Worm (Caenorhabditis elegans) whole organism, young adult: ENCODE measurements around the gene hex-5.
A peak's percentile ranks its signal among the peaks of the same experiment; 100 is the strongest.

Source experiments
- B0035.1 ChIP-seq: sonication (generic microtip); optimal IDR thresholded peaks from 2 replicates; lab custom pipeline; 2016; ENCODE audit warnings: missing genetic modification characterization, mild to moderate bottlenecking, missing compliant biosample characterization, missing genotype, missing genetic modification reagents
- C06A6.2 ChIP-seq: fragments of 200-800 bp; sonication (Bioruptor generic); conservative IDR thresholded peaks from 2 replicates; pipeline ENCODE4 v1.3.6; 2022; ENCODE audit warnings: missing genetic modification characterization, missing compliant biosample characterization
- D2030.7 ChIP-seq: fragments of 200-800 bp; sonication (Bioruptor generic); IDR thresholded peaks from 2 replicates; pipeline ENCODE4 v1.3.6; 2022; ENCODE audit warnings: missing genetic modification reagents, missing genetic modification characterization, missing compliant biosample characterization
- F52B5.7 ChIP-seq: sonication (generic microtip); optimal IDR thresholded peaks from 2 replicates; lab custom pipeline; 2016; ENCODE audit warnings: mild to moderate bottlenecking, missing genetic modification characterization, missing compliant biosample characterization
- K12H6.12 ChIP-seq: fragments of 200-800 bp; sonication (Bioruptor generic); optimal IDR thresholded peaks from 2 replicates; lab custom pipeline; 2018; ENCODE audit warnings: mild to moderate bottlenecking, missing genetic modification characterization, missing compliant biosample characterization
- T26A5.8 ChIP-seq: sonication (generic microtip); optimal IDR thresholded peaks from 2 replicates; lab custom pipeline; 2016; ENCODE audit warnings: missing genetic modification characterization, missing compliant biosample characterization
- Y53F4B.3 ChIP-seq: fragments of 200-800 bp; sonication (Bioruptor generic); IDR thresholded peaks from 2 replicates; pipeline ENCODE4 v1.3.6; 2022; ENCODE audit warnings: missing genetic modification reagents, missing genetic modification characterization, missing compliant biosample characterization
- atf-7 ChIP-seq: sonication (generic microtip); optimal IDR thresholded peaks from 2 replicates; lab custom pipeline; 2017; ENCODE audit warnings: mild to moderate bottlenecking, missing genetic modification characterization, missing compliant biosample characterization
- athp-1 ChIP-seq: sonication (generic microtip); optimal IDR thresholded peaks from 2 replicates; lab custom pipeline; 2017; ENCODE audit warnings: mild to moderate bottlenecking, missing genetic modification characterization, missing compliant biosample characterization
- attf-5 ChIP-seq: fragments of 200-800 bp; sonication (Bioruptor generic); optimal IDR thresholded peaks from 2 replicates; lab custom pipeline; 2018; ENCODE audit warnings: mild to moderate bottlenecking, missing genetic modification characterization, missing compliant biosample characterization
- bed-2 ChIP-seq: fragments of 200-800 bp; sonication (Bioruptor generic); IDR thresholded peaks from 2 replicates; pipeline ENCODE4 v1.3.6; 2022; ENCODE audit warnings: missing genetic modification reagents, missing genetic modification characterization, missing compliant biosample characterization
- ccch-3 ChIP-seq: fragments of 200-800 bp; sonication (Bioruptor generic); optimal IDR thresholded peaks from 2 replicates; lab custom pipeline; 2018; ENCODE audit warnings: mild to moderate bottlenecking, missing genetic modification characterization, missing compliant biosample characterization
- ceh-27 ChIP-seq: fragments of 200-800 bp; sonication (Bioruptor generic); optimal IDR thresholded peaks from 2 replicates; lab custom pipeline; 2018; ENCODE audit warnings: mild to moderate bottlenecking, missing genetic modification characterization, moderate library complexity, missing compliant biosample characterization
- ceh-58 ChIP-seq: fragments of 200-800 bp; sonication (Bioruptor generic); IDR thresholded peaks from 2 replicates; pipeline ENCODE4 v1.3.6; 2022; ENCODE audit warnings: missing genetic modification characterization, missing compliant biosample characterization
- dox-1 ChIP-seq: fragments of 200-800 bp; sonication (Bioruptor generic); IDR thresholded peaks from 2 replicates; pipeline ENCODE4 v1.3.6; 2022; ENCODE audit warnings: missing genetic modification reagents, missing genetic modification characterization, missing compliant biosample characterization
- egrh-3 ChIP-seq: fragments of 200-800 bp; sonication (Bioruptor generic); IDR thresholded peaks from 2 replicates; pipeline ENCODE4 v1.3.6; 2022; ENCODE audit warnings: missing genetic modification reagents, missing genetic modification characterization, missing compliant biosample characterization
- hlh-12 ChIP-seq: sonication (generic microtip); optimal IDR thresholded peaks from 2 replicates; lab custom pipeline; 2016; ENCODE audit warnings: missing genetic modification characterization, missing compliant biosample characterization
- lin-26 ChIP-seq: fragments of 200-800 bp; sonication (Bioruptor generic); IDR thresholded peaks from 2 replicates; pipeline ENCODE4 v1.3.6; 2022; ENCODE audit warnings: missing genetic modification reagents, missing genetic modification characterization, missing compliant biosample characterization
- lin-35 ChIP-seq, 3 experiments: fragments of 150-350 bp in 2 of 3; sonication (generic microtip) in 1 of 3; optimal IDR thresholded peaks; 2 replicates each; lab custom pipeline; 2014 to 2018; ENCODE audit warnings: missing biosample characterization in 3 of 3, missing genetic modification characterization in 3 of 3, missing genetic modification reagents in 3 of 3
- lin-40 ChIP-seq: sonication (generic microtip); optimal IDR thresholded peaks from 2 replicates; lab custom pipeline; 2016; ENCODE audit warnings: missing genetic modification characterization, mild to moderate bottlenecking, missing compliant biosample characterization, missing genotype, missing genetic modification reagents
- lir-1 ChIP-seq: fragments of 200-800 bp; sonication (Bioruptor generic); conservative IDR thresholded peaks from 2 replicates; pipeline ENCODE4 v1.3.6; 2022; ENCODE audit warnings: missing genetic modification reagents, missing genetic modification characterization, missing compliant biosample characterization
- lsl-1 ChIP-seq: fragments of 200-800 bp; sonication (Bioruptor generic); optimal IDR thresholded peaks from 2 replicates; lab custom pipeline; 2018; ENCODE audit warnings: mild to moderate bottlenecking, missing genetic modification characterization, moderate library complexity, missing compliant biosample characterization
- lsy-27 ChIP-seq: sonication (generic microtip); optimal IDR thresholded peaks from 2 replicates; lab custom pipeline; 2017; ENCODE audit warnings: missing genetic modification characterization, mild to moderate bottlenecking, missing compliant biosample characterization, antibody characterized with exemption, missing genotype, borderline replicate concordance; ENCODE audit not compliant: insufficient read depth
- madf-10 ChIP-seq: sonication (generic microtip); optimal IDR thresholded peaks from 2 replicates; lab custom pipeline; 2016; ENCODE audit warnings: mild to moderate bottlenecking, missing genetic modification characterization, missing compliant biosample characterization
- madf-3 ChIP-seq: fragments of 200-800 bp; sonication (Bioruptor generic); IDR thresholded peaks from 2 replicates; pipeline ENCODE4 v1.3.6; 2022; ENCODE audit warnings: missing genetic modification reagents, missing genetic modification characterization, missing compliant biosample characterization
- mel-28 ChIP-seq: sonication (generic microtip); optimal IDR thresholded peaks from 2 replicates; lab custom pipeline; 2016; ENCODE audit warnings: borderline replicate concordance, mild to moderate bottlenecking, missing genetic modification characterization, missing compliant biosample characterization
- nfyb-1 ChIP-seq: fragments of 200-800 bp; sonication (Bioruptor generic); IDR thresholded peaks from 2 replicates; pipeline ENCODE4 v1.3.6; 2022; ENCODE audit warnings: missing genetic modification reagents, missing genetic modification characterization, missing compliant biosample characterization
- nhr-179 ChIP-seq: sonication (generic microtip); optimal IDR thresholded peaks from 2 replicates; lab custom pipeline; 2016; ENCODE audit warnings: mild to moderate bottlenecking, missing genetic modification characterization, missing compliant biosample characterization
- nhr-80 ChIP-seq: sonication (generic microtip); optimal IDR thresholded peaks from 2 replicates; lab custom pipeline; 2016; ENCODE audit warnings: missing genetic modification characterization, missing compliant biosample characterization
- pbrm-1 ChIP-seq: fragments of 200-800 bp; sonication (Bioruptor generic); IDR thresholded peaks from 2 replicates; pipeline ENCODE4 v1.3.6; 2022; ENCODE audit warnings: missing genetic modification reagents, missing genetic modification characterization, missing compliant biosample characterization
- rcor-1 ChIP-seq: fragments of 200-800 bp; sonication (Bioruptor generic); IDR thresholded peaks from 2 replicates; pipeline ENCODE4 v1.3.6; 2022; ENCODE audit warnings: missing genetic modification reagents, missing genetic modification characterization, missing compliant biosample characterization
- snpc-1.3 ChIP-seq: sonication (generic microtip); optimal IDR thresholded peaks from 2 replicates; lab custom pipeline; 2017; ENCODE audit warnings: missing genetic modification characterization, mild to moderate bottlenecking, missing compliant biosample characterization, antibody characterized with exemption, moderate library complexity, missing genotype, missing genetic modification reagents; ENCODE audit not compliant: insufficient read depth
- snpc-4 ChIP-seq, 5 experiments: fragments of 150-350 bp in 1 of 5; sonication (generic microtip) in 4 of 5; optimal IDR thresholded peaks; 2 replicates each; lab custom pipeline; 2014 to 2018; ENCODE audit warnings: missing genetic modification characterization in 5 of 5, missing biosample characterization in 3 of 5, antibody characterized with exemption in 2 of 5, mild to moderate bottlenecking in 2 of 5, missing compliant biosample characterization in 2 of 5, missing genotype in 2 of 5, moderate library complexity in 2 of 5, missing genetic modification reagents in 1 of 5
- sptf-2 ChIP-seq: fragments of 200-800 bp; sonication (Bioruptor generic); optimal IDR thresholded peaks from 2 replicates; lab custom pipeline; 2018; ENCODE audit warnings: mild to moderate bottlenecking, missing genetic modification characterization, missing compliant biosample characterization
- unc-130 ChIP-seq: sonication (generic microtip); optimal IDR thresholded peaks from 2 replicates; lab custom pipeline; 2016; ENCODE audit warnings: missing genetic modification reagents, missing genetic modification characterization, missing compliant biosample characterization
- xnd-1 ChIP-seq: sonication (generic microtip); optimal IDR thresholded peaks from 2 replicates; lab custom pipeline; 2016; ENCODE audit warnings: missing genotype, missing genetic modification reagents, missing genetic modification characterization, missing compliant biosample characterization
- zfh-2 ChIP-seq: fragments of 200-800 bp; sonication (Bioruptor generic); conservative IDR thresholded peaks from 2 replicates; pipeline ENCODE4 v1.3.6; 2022; ENCODE audit warnings: missing genetic modification reagents, missing genetic modification characterization, missing compliant biosample characterization
- ztf-22 ChIP-seq: fragments of 200-800 bp; sonication (Bioruptor generic); optimal IDR thresholded peaks from 2 replicates; lab custom pipeline; 2018; ENCODE audit warnings: mild to moderate bottlenecking, missing genetic modification characterization, moderate library complexity, missing compliant biosample characterization
- ztf-26 ChIP-seq: sonication (generic microtip); optimal IDR thresholded peaks from 2 replicates; lab custom pipeline; 2017; ENCODE audit warnings: missing genetic modification characterization, missing compliant biosample characterization

The hex-5 gene

DNA sequence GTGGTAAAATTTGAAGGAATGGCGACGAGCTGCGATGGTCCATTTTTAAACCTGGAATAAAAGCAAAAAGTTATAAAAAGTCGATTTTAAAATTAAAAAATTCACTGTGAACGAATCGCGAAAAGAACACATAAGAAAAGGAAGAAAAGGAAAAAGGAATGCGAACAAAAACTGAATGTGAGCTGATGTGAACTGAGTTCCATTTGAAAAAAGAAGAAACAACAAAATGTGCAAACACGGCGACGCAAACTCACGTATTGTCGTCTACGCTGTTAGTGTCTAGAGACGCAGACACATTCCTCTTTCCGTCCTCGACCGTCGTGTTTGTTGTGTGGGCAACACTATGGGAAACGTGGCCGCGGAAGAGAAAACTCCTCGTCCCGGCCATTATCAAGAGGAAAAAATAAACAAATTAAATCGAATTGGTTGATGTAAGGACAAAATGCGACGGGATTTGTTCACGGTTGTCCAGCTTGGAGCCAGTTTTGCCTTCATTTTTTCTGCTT, 51.3 kb downstream of the hex-5 start, which contains the start of the genes C27C12.1 and C27C12.4 (continued):
- peak; percentile 80 for TF ChIP-seq ceh-27 (GFP tag; lab: Kevin White, UChicago)
- TF ChIP-seq egrh-3 (GFP tag; lab: Robert Waterston, UW): no peak
- TF ChIP-seq C06A6.2 (GFP tag; lab: Robert Waterston, UW): peak; percentile 35; the same call in 1 of the 2 replicates
- TF ChIP-seq snpc-1.3: peak; percentile 0
- TF ChIP-seq nfyb-1 (GFP tag; lab: Robert Waterston, UW): peak; percentile 57; the same call in 1 of the 2 replicates
- peak; percentile 67; the same call in 1 of the 2 replicates for TF ChIP-seq pbrm-1
- TF ChIP-seq bed-2 (GFP tag; lab: Robert Waterston, UW): 0 out of 2 replicates have a peak, but pooled peaks have one; percentile 21
- peak; percentile 17; the same call in 1 of the 2 replicates for TF ChIP-seq rcor-1 (GFP tag; lab: Robert Waterston, UW)
- TF ChIP-seq attf-5 (GFP tag; lab: Kevin White, UChicago): peak; percentile 81
- peak; percentile 85 for TF ChIP-seq lin-40 (tag; lab: Kevin White, UChicago)
- no peak for TF ChIP-seq lsy-27
- peak; percentile 38 for TF ChIP-seq ztf-26
- no peak for TF ChIP-seq zfh-2 (GFP tag; lab: Robert Waterston, UW)
- peak in 1 of 3 experiments; percentile 70 for TF ChIP-seq lin-35 (GFP tag; optimal IDR thresholded peaks at IDR 0.05; lab: Kevin White, UChicago)
- no peak for TF ChIP-seq ceh-58
- TF ChIP-seq atf-7: peak; percentile 26
- TF ChIP-seq K12H6.12 (tag; lab: Kevin White, UChicago): peak; percentile 75
- 0 out of 2 replicates have a peak, but pooled peaks have one; percentile 44 for TF ChIP-seq lir-1
- TF ChIP-seq madf-10 (tag; lab: Kevin White, UChicago): peak; percentile 37
- TF ChIP-seq nhr-80 (tag; lab: Kevin White, UChicago): peak; percentile 83
- TF ChIP-seq lin-26: no peak

DNA sequence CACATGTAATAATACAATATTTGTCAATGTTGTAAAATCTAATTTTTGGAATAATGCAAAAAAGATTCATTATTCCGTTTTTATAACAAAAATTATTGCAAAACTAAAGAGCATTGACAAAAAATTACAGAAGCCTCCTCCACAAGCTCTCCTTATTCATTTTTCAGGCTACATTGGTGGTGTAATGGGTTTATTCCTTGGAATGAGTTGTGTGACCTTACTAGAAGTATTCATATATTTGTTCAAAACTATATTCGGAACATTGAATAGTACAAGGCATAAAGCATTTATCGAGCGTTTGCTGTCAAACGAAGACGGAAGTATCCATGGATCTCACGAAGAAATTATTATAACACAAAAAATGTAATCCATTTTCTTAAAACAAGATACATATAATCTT, 53.2 kb downstream of the hex-5 start:
- TF ChIP-seq mel-28 (tag; lab: Kevin White, UChicago): no peak
- TF ChIP-seq lsl-1 (GFP tag; lab: Kevin White, UChicago): no peak
- no peak for TF ChIP-seq madf-3 (GFP tag; lab: Robert Waterston, UW)
- no peak for TF ChIP-seq ztf-22 (GFP tag; lab: Kevin White, UChicago)
- no peak for TF ChIP-seq athp-1
- TF ChIP-seq ccch-3: no peak
- no peak for TF ChIP-seq B0035.1 (tag; lab: Kevin White, UChicago)
- no peak for TF ChIP-seq hlh-12 (tag; lab: Kevin White, UChicago)
- no peak for TF ChIP-seq T26A5.8
- no peak for TF ChIP-seq snpc-4 (GFP tag; optimal IDR thresholded peaks at IDR 0.05; lab: Kevin White, UChicago)
- TF ChIP-seq snpc-4 (tag; optimal IDR thresholded peaks at IDR 0.05; lab: Kevin White, UChicago): no peak
- no peak for TF ChIP-seq rcor-1 (GFP tag; lab: Robert Waterston, UW)
- no peak for TF ChIP-seq unc-130 (GFP tag; lab: Kevin White, UChicago)
- TF ChIP-seq D2030.7 (GFP tag; lab: Robert Waterston, UW): no peak
- TF ChIP-seq Y53F4B.3 (GFP tag; lab: Robert Waterston, UW): no peak
- TF ChIP-seq lir-1: no peak
- TF ChIP-seq F52B5.7 (tag; lab: Kevin White, UChicago): no peak
- no peak for TF ChIP-seq xnd-1
- no peak for TF ChIP-seq nhr-179 (tag; lab: Kevin White, UChicago)
- TF ChIP-seq dox-1: no peak
- no peak for TF ChIP-seq sptf-2
